Fruit fly (Drosophila melanogaster): ENCODE measurements around the gene Osi24.

Osi24 gene

dm6 chr3R:6215053-6215882, 16.7 kb downstream of the Osi24 start, which contains the start of gene Osi3 (continued):
- TF ChIP-seq CG1233 (GFP tag; optimal IDR thresholded peaks at IDR 0.05) (no peak), Eip74EF (GFP tag; optimal IDR thresholded peaks at IDR 0.05) (no peak), lilli (GFP tag; optimal IDR thresholded peaks at IDR 0.05) (no peak), CG13123 (GFP tag; optimal IDR thresholded peaks at IDR 0.05) (no peak), CG15514 (GFP tag; optimal IDR thresholded peaks at IDR 0.05) (no peak), CG6254 (GFP tag; optimal IDR thresholded peaks at IDR 0.05) (no peak), Jarid2 (GFP tag; optimal IDR thresholded peaks at IDR 0.05) (no peak), Xrp1 (GFP tag; IDR thresholded peaks at IDR 0.05) (peak; percentile 13; the same call in 1 of the 2 replicates), CrebB (tag; optimal IDR thresholded peaks at IDR 0.05) (no peak), pzg (GFP tag; optimal IDR thresholded peaks at IDR 0.05) (no peak), D19B (GFP tag; optimal IDR thresholded peaks at IDR 0.05) (no peak), HLHmδ (GFP tag; optimal IDR thresholded peaks at IDR 0.05) (peak; percentile 12), Hand (GFP tag; optimal IDR thresholded peaks at IDR 0.05) (no peak), Hmx (GFP tag; optimal IDR thresholded peaks at IDR 0.05) (no peak), CG2116 (GFP tag; optimal IDR thresholded peaks at IDR 0.05) (no peak), CG17186 (GFP tag; optimal IDR thresholded peaks at IDR 0.05) (no peak), CG18619 (GFP tag; optimal IDR thresholded peaks at IDR 0.05) (no peak), Blimp-1 (GFP tag; optimal IDR thresholded peaks at IDR 0.05) (peak; percentile 24), bigmax (GFP tag; optimal IDR thresholded peaks at IDR 0.05) (no peak), Mad (GFP tag; optimal IDR thresholded peaks at IDR 0.05) (no peak), Six4 (GFP tag; optimal IDR thresholded peaks at IDR 0.05) (no peak), tx (GFP tag; optimal IDR thresholded peaks at IDR 0.05) (no peak), Hr78 (GFP tag; optimal IDR thresholded peaks at IDR 0.05) (no peak), CG1024 (GFP tag; IDR thresholded peaks at IDR 0.05) (no peak), CG7987 (GFP tag; optimal IDR thresholded peaks at IDR 0.05) (no peak), slp2 (GFP tag; optimal IDR thresholded peaks at IDR 0.05) (no peak), CG16813 (GFP tag; IDR thresholded peaks at IDR 0.05; ENCODE audit: partially characterized antibody) (no peak)

- TF ChIP-seq Nf-YC (tag; optimal IDR thresholded peaks at IDR 0.05) (no peak), Deaf1 (tag; optimal IDR thresholded peaks at IDR 0.05) (no peak), HLH54F (GFP tag; optimal IDR thresholded peaks at IDR 0.05) (no peak), CG2120 (GFP tag; optimal IDR thresholded peaks at IDR 0.05) (no peak), fd96Cb (tag; optimal IDR thresholded peaks at IDR 0.05) (no peak), slou (GFP tag; optimal IDR thresholded peaks at IDR 0.05) (no peak)
These were observed 23.1 kb downstream of the Osi24 start, which contains the start of gene Osi4 for dm6 chr3R:6221681-6222080. Gene Osi4, minus strand, starts transcription at chr3R:6221781.

- TF ChIP-seq Bteb2 (GFP tag; optimal IDR thresholded peaks at IDR 0.05) (no peak), Deaf1 (tag; optimal IDR thresholded peaks at IDR 0.05) (no peak), Fer1 (GFP tag; optimal IDR thresholded peaks at IDR 0.05) (no peak), mam (GFP tag; optimal IDR thresholded peaks at IDR 0.05) (no peak), BEAF-32 (GFP tag; optimal IDR thresholded peaks at IDR 0.05) (no peak), scrt (GFP tag; optimal IDR thresholded peaks at IDR 0.05) (no peak), CG2678 (tag; optimal IDR thresholded peaks at IDR 0.05) (peak; percentile 13), tio (GFP tag; optimal IDR thresholded peaks at IDR 0.05) (no peak), hth (optimal IDR thresholded peaks at IDR 0.05) (no peak), kni (GFP tag; optimal IDR thresholded peaks at IDR 0.05) (no peak), CG10959 (GFP tag; IDR thresholded peaks at IDR 0.05) (no peak), CG10366 (GFP tag; IDR thresholded peaks at IDR 0.05) (no peak), Lpt (GFP tag; optimal IDR thresholded peaks at IDR 0.05) (no peak), CG8924 (tag; optimal IDR thresholded peaks at IDR 0.05) (no peak), HmgZ (tag; optimal IDR thresholded peaks at IDR 0.05) (no peak), CG9215 (GFP tag; IDR thresholded peaks at IDR 0.05) (no peak), sob (GFP tag; IDR thresholded peaks at IDR 0.05) (no peak)
These were observed 23.5 kb downstream of the Osi24 start for dm6 chr3R:6222119-6222518.
